Fruit fly (Drosophila melanogaster) whole organism, adult: ENCODE results near the gene stnB.

Source experiments
- CG11617 ChIP-seq: fragments of 200-800 bp; sonication (Bioruptor generic); optimal IDR thresholded peaks from 2 replicates; lab custom pipeline; 2017; ENCODE audit warnings: mild to moderate bottlenecking, missing biosample characterization, missing genetic modification reagents, missing genetic modification characterization
- CG12768 ChIP-seq: fragments of 200-800 bp; sonication (Bioruptor generic); optimal IDR thresholded peaks from 2 replicates; lab custom pipeline; 2017; ENCODE audit warnings: missing biosample characterization, missing genetic modification characterization, mild to moderate bottlenecking, moderate library complexity, missing genetic modification reagents
- CG1620 ChIP-seq: fragments of 200-800 bp; sonication (Bioruptor generic); optimal IDR thresholded peaks from 2 replicates; lab custom pipeline; 2016; ENCODE audit warnings: missing biosample characterization, missing genetic modification characterization
- CG33017 ChIP-seq: fragments of 200-800 bp; sonication (Bioruptor generic); optimal IDR thresholded peaks from 2 replicates; lab custom pipeline; 2018; ENCODE audit warnings: missing biosample characterization, mild to moderate bottlenecking, missing genetic modification characterization, moderate library complexity
- CG5204 ChIP-seq: fragments of 200-800 bp; sonication (Bioruptor generic); optimal IDR thresholded peaks from 2 replicates; lab custom pipeline; 2016; ENCODE audit warnings: missing biosample characterization, missing genetic modification characterization
- CG7045 ChIP-seq: fragments of 200-800 bp; sonication (Bioruptor generic); optimal IDR thresholded peaks from 2 replicates; lab custom pipeline; 2017; ENCODE audit warnings: missing biosample characterization, mild to moderate bottlenecking, missing genetic modification characterization
- CG7101 ChIP-seq: fragments of 200-800 bp; sonication (Bioruptor generic); optimal IDR thresholded peaks from 2 replicates; lab custom pipeline; 2018; ENCODE audit warnings: missing biosample characterization, mild to moderate bottlenecking, missing genetic modification characterization, moderate library complexity
- Crg-1 ChIP-seq: fragments of 200-800 bp; sonication (Bioruptor generic); optimal IDR thresholded peaks from 2 replicates; lab custom pipeline; 2016; ENCODE audit warnings: missing biosample characterization, missing genetic modification characterization
- Mnt ChIP-seq: fragments of 200-800 bp; sonication (Bioruptor generic); optimal IDR thresholded peaks from 2 replicates; lab custom pipeline; 2016; ENCODE audit warnings: missing biosample characterization, mild to moderate bottlenecking, missing genetic modification characterization
- bab1 ChIP-seq: fragments of 200-800 bp; sonication (Bioruptor generic); optimal IDR thresholded peaks from 3 replicates; lab custom pipeline; 2019; ENCODE audit warnings: missing biosample characterization, mild to moderate bottlenecking, missing genetic modification characterization, moderate library complexity
- kay ChIP-seq: fragments of 200-800 bp; sonication (Bioruptor generic); peaks from one replicate; lab custom pipeline; 2016; ENCODE audit warnings: missing biosample characterization, missing genetic modification characterization, borderline replicate concordance
- ovo ChIP-seq: fragments of 200-800 bp; sonication (Bioruptor generic); optimal IDR thresholded peaks from 2 replicates; lab custom pipeline; 2016; ENCODE audit warnings: missing biosample characterization, missing genetic modification characterization
- pad ChIP-seq: fragments of 200-800 bp; sonication (Bioruptor generic); optimal IDR thresholded peaks from 3 replicates; lab custom pipeline; 2017; ENCODE audit warnings: missing biosample characterization, missing genetic modification characterization, mild to moderate bottlenecking, moderate library complexity, missing genetic modification reagents
- tj ChIP-seq: fragments of 200-800 bp; sonication (Bioruptor generic); optimal IDR thresholded peaks from 3 replicates; lab custom pipeline; 2017; ENCODE audit warnings: missing biosample characterization, mild to moderate bottlenecking, missing genetic modification characterization, moderate library complexity

dm6 chrX:22962260-22962659 lies 42.2 kb downstream of the stnB start, which contains the start of gene CG40485:
- TF ChIP-seq kay (GFP tag; lab: Kevin White, UChicago) (no peak), CG7101 (tag; lab: Kevin White, UChicago) (no peak), CG7045 (GFP tag; lab: Kevin White, UChicago) (no peak), CG33017 (tag; lab: Kevin White, UChicago) (no peak), CG5204 (GFP tag; lab: Kevin White, UChicago) (no peak), CG11617 (no peak), CG1620 (GFP tag; lab: Kevin White, UChicago) (no peak), tj (no peak), ovo (GFP tag; lab: Kevin White, UChicago) (no peak), pad (GFP tag; lab: Kevin White, UChicago) (no peak), CG12768 (no peak), Crg-1 (GFP tag; lab: Kevin White, UChicago) (no peak), bab1 (GFP tag; lab: Kevin White, UChicago) (no peak), Mnt (GFP tag; lab: Kevin White, UChicago) (no peak)
